Fruit fly (Drosophila melanogaster) whole organism, embryonic: ENCODE data around the gene gkt.

Experiments
- CG12769 ChIP-seq: fragments of 200-800 bp; sonication (Bioruptor generic); optimal IDR thresholded peaks from 2 replicates; lab custom pipeline; 2019; ENCODE audit warnings: missing biosample characterization, mild to moderate bottlenecking, missing genetic modification characterization, moderate library complexity
- CG17568 ChIP-seq: fragments of 200-800 bp; sonication (Bioruptor generic); optimal IDR thresholded peaks from 2 replicates; lab custom pipeline; 2018; ENCODE audit warnings: missing biosample characterization, mild to moderate bottlenecking, missing genetic modification characterization, moderate library complexity
- CG18011 ChIP-seq: fragments of 200-800 bp; sonication (Bioruptor generic); optimal IDR thresholded peaks from 2 replicates; lab custom pipeline; 2017; ENCODE audit warnings: missing biosample characterization, missing genetic modification characterization, mild to moderate bottlenecking, moderate library complexity, missing genotype
- CG4328 ChIP-seq: fragments of 200-800 bp; sonication (Bioruptor generic); optimal IDR thresholded peaks from 3 replicates; lab custom pipeline; 2017; ENCODE audit warnings: missing biosample characterization, missing genetic modification reagents, missing genetic modification characterization
- Dp ChIP-seq: fragments of 200-800 bp; sonication (Bioruptor generic); optimal IDR thresholded peaks from 2 replicates; lab custom pipeline; 2018; ENCODE audit warnings: missing biosample characterization, mild to moderate bottlenecking, missing genetic modification characterization, moderate library complexity
- ERR ChIP-seq: fragments of 200-800 bp; sonication (Bioruptor generic); optimal IDR thresholded peaks from 2 replicates; lab custom pipeline; 2016; ENCODE audit warnings: missing biosample characterization, missing genetic modification characterization
- Scr ChIP-seq: fragments of 200-800 bp; sonication (Bioruptor generic); IDR thresholded peaks from 2 replicates; pipeline ENCODE4 v1.3.6; 2022; ENCODE audit warnings: missing biosample characterization, missing genetic modification characterization; ENCODE audit not compliant: partially characterized antibody

dm6 chr2L:3114132-3114531, 45.6 kb upstream of the gkt start:
- TF ChIP-seq Dp (GFP tag; lab: Kevin White, UChicago) (no peak), CG12769 (peak; percentile 51), CG4328 (no peak), ERR (GFP tag; lab: Kevin White, UChicago) (no peak), CG18011 (GFP tag; lab: Kevin White, UChicago) (no peak), CG17568 (GFP tag; lab: Kevin White, UChicago) (no peak), Scr (GFP tag; lab: Robert Waterston, UW) (no peak)
